Fruit fly (Drosophila melanogaster) whole organism, embryonic: ENCODE data around the gene Cyt-c-d.

Experiments
- Aef1 ChIP-seq: fragments of 200-800 bp; sonication (Bioruptor generic); IDR thresholded peaks from 3 replicates; pipeline ENCODE4 v1.3.6; 2022; ENCODE audit warnings: missing biosample characterization, missing genetic modification characterization
- Atf-2 ChIP-seq: fragments of 200-800 bp; sonication (Bioruptor generic); optimal IDR thresholded peaks from 2 replicates; lab custom pipeline; 2016; ENCODE audit warnings: missing biosample characterization, missing genetic modification characterization
- Atf3 ChIP-seq: fragments of 200-800 bp; sonication (Bioruptor generic); optimal IDR thresholded peaks from 3 replicates; lab custom pipeline; 2016; ENCODE audit warnings: missing biosample characterization, missing genetic modification characterization
- Blimp-1 ChIP-seq: fragments of 200-800 bp; sonication (Bioruptor generic); optimal IDR thresholded peaks from 3 replicates; lab custom pipeline; 2018; ENCODE audit warnings: missing biosample characterization, missing genetic modification characterization, mild to moderate bottlenecking, moderate library complexity, missing genetic modification reagents
- CG10565 ChIP-seq: fragments of 200-800 bp; sonication (Bioruptor generic); optimal IDR thresholded peaks from 3 replicates; lab custom pipeline; 2016; ENCODE audit warnings: missing biosample characterization, mild to moderate bottlenecking, missing genetic modification characterization
- CG11093 ChIP-seq: fragments of 200-800 bp; sonication (Bioruptor generic); IDR thresholded peaks from 3 replicates; pipeline ENCODE4 v1.3.6; 2022; ENCODE audit warnings: missing biosample characterization, missing genetic modification characterization
- CG13624 ChIP-seq: fragments of 200-800 bp; sonication (Bioruptor generic); optimal IDR thresholded peaks from 2 replicates; lab custom pipeline; 2016; ENCODE audit warnings: missing biosample characterization, missing genetic modification characterization
- CG15601 ChIP-seq: fragments of 200-800 bp; sonication (Bioruptor generic); optimal IDR thresholded peaks from 3 replicates; lab custom pipeline; 2019; ENCODE audit warnings: missing biosample characterization, mild to moderate bottlenecking, missing genetic modification characterization, moderate library complexity
- CG17829 ChIP-seq: fragments of 200-800 bp; optimal IDR thresholded peaks from 2 replicates; lab custom pipeline; 2019; ENCODE audit warnings: missing biosample characterization, mild to moderate bottlenecking, missing genetic modification characterization, moderate library complexity
- CG17912 ChIP-seq: fragments of 200-800 bp; sonication (Bioruptor generic); optimal IDR thresholded peaks from 2 replicates; lab custom pipeline; 2018; ENCODE audit warnings: missing biosample characterization, mild to moderate bottlenecking, missing genetic modification characterization
- CG2116 ChIP-seq: fragments of 200-800 bp; sonication (Bioruptor generic); optimal IDR thresholded peaks from 3 replicates; lab custom pipeline; 2018; ENCODE audit warnings: missing biosample characterization, mild to moderate bottlenecking, missing genetic modification characterization
- CG2129 ChIP-seq: fragments of 200-800 bp; sonication (Bioruptor generic); IDR thresholded peaks from 2 replicates; pipeline ENCODE4 v1.3.6; 2022; ENCODE audit warnings: missing biosample characterization, missing genetic modification characterization; ENCODE audit not compliant: partially characterized antibody
- CG2202 ChIP-seq: fragments of 200-800 bp; sonication (Bioruptor generic); optimal IDR thresholded peaks from 2 replicates; lab custom pipeline; 2018; ENCODE audit warnings: missing biosample characterization, mild to moderate bottlenecking, missing genetic modification characterization
- CG31441 ChIP-seq: fragments of 200-800 bp; sonication (Bioruptor generic); IDR thresholded peaks from 2 replicates; pipeline ENCODE4 v1.3.6; 2022; ENCODE audit warnings: missing biosample characterization, missing genetic modification characterization
- CG4617 ChIP-seq: fragments of 200-800 bp; sonication (Bioruptor generic); optimal IDR thresholded peaks from 3 replicates; lab custom pipeline; 2016; ENCODE audit warnings: missing biosample characterization, missing genetic modification characterization, borderline replicate concordance
- CG5953 ChIP-seq: fragments of 200-800 bp; sonication (Bioruptor generic); IDR thresholded peaks from 2 replicates; pipeline ENCODE4 v1.3.6; 2022; ENCODE audit warnings: missing biosample characterization, missing genetic modification characterization
- CG7357 ChIP-seq: fragments of 200-800 bp; sonication (Bioruptor generic); IDR thresholded peaks from 3 replicates; pipeline ENCODE4 v1.3.6; 2022; ENCODE audit warnings: missing biosample characterization, missing genetic modification characterization
- CG7745 ChIP-seq: fragments of 200-800 bp; sonication (Bioruptor generic); optimal IDR thresholded peaks from 2 replicates; lab custom pipeline; 2018; ENCODE audit warnings: missing biosample characterization, mild to moderate bottlenecking, missing genetic modification characterization, moderate library complexity
- Deaf1 ChIP-seq: fragments of 200-800 bp; optimal IDR thresholded peaks from 3 replicates; lab custom pipeline; 2019; ENCODE audit warnings: missing biosample characterization, mild to moderate bottlenecking, missing genetic modification characterization, moderate library complexity
- Doc2 ChIP-seq: fragments of 200-800 bp; sonication (Bioruptor generic); IDR thresholded peaks from 2 replicates; pipeline ENCODE4 v1.3.6; 2022; ENCODE audit warnings: missing biosample characterization, missing genetic modification characterization
- Eip74EF ChIP-seq, 2 experiments: fragments of 200-800 bp in 1 of 2; fragments of >200 bp in 1 of 2; sonication (Bioruptor generic) in 1 of 2; optimal IDR thresholded peaks; 2 replicates each; lab custom pipeline; 2017 to 2019; ENCODE audit warnings: missing biosample characterization in 2 of 2, missing genetic modification characterization in 2 of 2, mild to moderate bottlenecking in 1 of 2, moderate library complexity in 1 of 2
- H2.0 ChIP-seq: fragments of 200-800 bp; sonication (Bioruptor generic); IDR thresholded peaks from 2 replicates; pipeline ENCODE4 v1.3.6; 2022; ENCODE audit warnings: missing biosample characterization, missing genetic modification characterization
- HLH54F ChIP-seq: fragments of 200-800 bp; sonication (Bioruptor generic); optimal IDR thresholded peaks from 3 replicates; lab custom pipeline; 2016; ENCODE audit warnings: missing biosample characterization, missing genetic modification characterization
- Hr78 ChIP-seq, 2 experiments: fragments of 200-800 bp in 1 of 2; fragments of >200 bp in 1 of 2; sonication (Bioruptor generic) in 1 of 2; optimal IDR thresholded peaks; 2 replicates each; lab custom pipeline; 2017 to 2019; ENCODE audit warnings: missing biosample characterization in 2 of 2, missing genetic modification characterization in 2 of 2, mild to moderate bottlenecking in 1 of 2, moderate library complexity in 1 of 2
- Stat92E ChIP-seq, 3 experiments: fragments of >200 bp in 2 of 3; fragments of 200-800 bp in 1 of 3; sonication (Bioruptor generic) in 1 of 3; optimal IDR thresholded peaks; 2 replicates each; lab custom pipeline; 2017 to 2019; ENCODE audit warnings: missing biosample characterization in 3 of 3, missing genetic modification characterization in 3 of 3, mild to moderate bottlenecking in 1 of 3, moderate library complexity in 1 of 3
- Taf1 ChIP-seq: fragments of 200-800 bp; sonication (Bioruptor generic); IDR thresholded peaks from 2 replicates; pipeline ENCODE4 v1.3.6; 2022; ENCODE audit warnings: missing biosample characterization, missing genetic modification characterization
- al ChIP-seq: fragments of 200-800 bp; sonication (Bioruptor generic); IDR thresholded peaks from 2 replicates; pipeline ENCODE4 v1.3.6; 2022; ENCODE audit warnings: missing biosample characterization, missing genetic modification characterization
- aop ChIP-seq: fragments of 200-800 bp; sonication (Bioruptor generic); IDR thresholded peaks from 2 replicates; pipeline ENCODE4 v1.3.6; 2022; ENCODE audit warnings: missing biosample characterization, missing genetic modification characterization
- ara ChIP-seq: fragments of 200-800 bp; sonication (Bioruptor generic); IDR thresholded peaks from 2 replicates; pipeline ENCODE4 v1.3.6; 2022; ENCODE audit warnings: missing biosample characterization, missing genetic modification characterization
- bcd ChIP-seq: fragments of 200-800 bp; sonication (Bioruptor generic); optimal IDR thresholded peaks from 2 replicates; lab custom pipeline; 2017; ENCODE audit warnings: missing biosample characterization, mild to moderate bottlenecking, missing genetic modification characterization
- chn ChIP-seq: fragments of 200-800 bp; sonication (Bioruptor generic); optimal IDR thresholded peaks from 2 replicates; lab custom pipeline; 2016; ENCODE audit warnings: missing biosample characterization, missing genetic modification characterization
- crol ChIP-seq: fragments of 200-800 bp; sonication (Bioruptor generic); IDR thresholded peaks from 2 replicates; pipeline ENCODE4 v1.3.6; 2022; ENCODE audit warnings: missing biosample characterization, missing genetic modification characterization
- crp ChIP-seq, 2 experiments: fragments of 200-800 bp; sonication (Bioruptor generic); optimal IDR thresholded peaks; 2 replicates in 1 of 2; 3 replicates in 1 of 2; lab custom pipeline; 2017; ENCODE audit warnings: missing biosample characterization in 2 of 2, missing genetic modification characterization in 2 of 2, mild to moderate bottlenecking in 1 of 2, moderate library complexity in 1 of 2
- dmrt11E ChIP-seq: fragments of 200-800 bp; sonication (Bioruptor generic); optimal IDR thresholded peaks from 3 replicates; lab custom pipeline; 2018; ENCODE audit warnings: missing biosample characterization, mild to moderate bottlenecking, missing genetic modification characterization, moderate library complexity
- dysf ChIP-seq: fragments of 200-800 bp; sonication (Bioruptor generic); IDR thresholded peaks from 3 replicates; pipeline ENCODE4 v1.3.6; 2022; ENCODE audit warnings: missing biosample characterization, missing genetic modification characterization
- ems ChIP-seq: fragments of 200-800 bp; sonication (Bioruptor generic); optimal IDR thresholded peaks from 3 replicates; lab custom pipeline; 2016; ENCODE audit warnings: missing biosample characterization, missing genetic modification characterization
- gcm2 ChIP-seq: fragments of 200-800 bp; sonication (Bioruptor generic); optimal IDR thresholded peaks from 2 replicates; lab custom pipeline; 2016; ENCODE audit warnings: missing biosample characterization, missing genetic modification characterization
- gfzf ChIP-seq: fragments of 200-800 bp; sonication (Bioruptor generic); optimal IDR thresholded peaks from 2 replicates; lab custom pipeline; 2016; ENCODE audit warnings: missing biosample characterization, mild to moderate bottlenecking, missing genetic modification characterization, moderate library complexity
- gt ChIP-seq: fragments of 200-800 bp; sonication (Bioruptor generic); IDR thresholded peaks from 2 replicates; pipeline ENCODE4 v1.3.6; 2022; ENCODE audit warnings: missing biosample characterization, missing genetic modification characterization
- ind ChIP-seq: fragments of 200-800 bp; sonication (Bioruptor generic); optimal IDR thresholded peaks from 3 replicates; lab custom pipeline; 2016; ENCODE audit warnings: missing biosample characterization, missing genetic modification characterization
- p53 ChIP-seq: fragments of 200-800 bp; sonication (Bioruptor generic); optimal IDR thresholded peaks from 2 replicates; lab custom pipeline; 2016; ENCODE audit warnings: missing biosample characterization, missing genetic modification characterization
- sc ChIP-seq, 3 experiments: fragments of >200 bp in 2 of 3; fragments of 200-800 bp in 1 of 3; sonication (Bioruptor generic) in 1 of 3; optimal IDR thresholded peaks; 2 replicates in 2 of 3; 3 replicates in 1 of 3; lab custom pipeline; 2017; ENCODE audit warnings: mild to moderate bottlenecking in 1 of 3, missing biosample characterization in 1 of 3, missing genetic modification characterization in 1 of 3, missing genetic modification reagents in 1 of 3
- wek ChIP-seq: fragments of 200-800 bp; sonication (Bioruptor generic); optimal IDR thresholded peaks from 3 replicates; lab custom pipeline; 2018; ENCODE audit warnings: missing biosample characterization, mild to moderate bottlenecking, missing genetic modification characterization, moderate library complexity

Cyt-c-d gene

DNA sequence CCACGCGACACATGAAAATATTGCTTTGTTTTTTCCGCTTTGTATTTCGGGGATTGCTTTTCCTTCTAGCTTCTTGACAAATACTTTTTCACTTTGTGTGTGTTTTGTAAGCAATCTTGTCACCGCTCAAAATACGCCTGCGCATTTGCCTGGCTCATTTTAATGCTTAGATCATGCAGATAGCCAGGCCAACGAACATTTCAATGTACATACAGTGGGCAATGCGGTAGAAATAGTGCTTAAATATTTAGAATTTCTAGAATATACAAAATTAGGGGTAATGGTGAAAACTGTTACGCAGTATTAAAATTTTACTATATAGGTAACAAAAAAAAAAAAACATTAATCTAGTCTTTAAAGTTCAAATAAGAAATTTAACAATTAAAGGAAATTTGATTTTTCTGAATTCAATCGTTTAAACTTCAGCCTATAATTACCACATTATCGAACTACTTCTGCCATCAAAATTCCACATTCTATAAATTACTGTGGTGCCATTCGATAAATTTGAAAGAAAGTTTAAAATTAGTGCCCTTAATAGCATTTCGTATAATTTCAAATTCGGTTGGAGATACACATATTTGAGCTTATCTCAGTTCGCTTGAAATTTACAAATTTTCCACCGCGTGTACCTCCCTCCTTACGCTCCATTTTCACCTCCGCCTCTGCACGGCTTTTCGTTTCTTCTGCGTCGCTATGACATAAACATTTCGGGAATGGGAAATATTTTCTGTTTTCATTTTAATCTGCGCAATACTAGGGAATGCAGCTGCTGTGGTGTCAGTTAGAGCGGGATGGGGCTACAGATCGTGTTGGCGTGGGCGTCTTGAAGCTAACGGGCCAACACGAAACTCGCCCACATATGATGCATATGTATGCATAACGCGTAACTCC, 8.6 kb upstream of the Cyt-c-d start (continued):
- no peak for TF ChIP-seq ara (GFP tag; lab: Robert Waterston, UW)
- no peak for TF ChIP-seq CG2129 (GFP tag; lab: Robert Waterston, UW)
- no peak for TF ChIP-seq sc (optimal IDR thresholded peaks at IDR 0.05; lab: Kevin White, UChicago)
- TF ChIP-seq sc (GFP tag; optimal IDR thresholded peaks at IDR 0.05; lab: Kevin White, UChicago), result no peak
- TF ChIP-seq CG17912, result no peak
- TF ChIP-seq Aef1 (GFP tag; lab: Robert Waterston, UW), result peak; percentile 35; the same call in 2 of the 3 replicates
- no peak for TF ChIP-seq CG5953 (GFP tag; lab: Robert Waterston, UW)
- TF ChIP-seq dmrt11E (tag; lab: Kevin White, UChicago), result no peak
- no peak for TF ChIP-seq Eip74EF (GFP tag; optimal IDR thresholded peaks at IDR 0.05; lab: Kevin White, UChicago)
- no peak for TF ChIP-seq ind (GFP tag; lab: Kevin White, UChicago)
- no peak for TF ChIP-seq CG11093 (GFP tag; lab: Robert Waterston, UW)
- no peak for TF ChIP-seq ems (GFP tag; lab: Kevin White, UChicago)
- no peak for TF ChIP-seq Blimp-1 (GFP tag; lab: Kevin White, UChicago)
- no peak for TF ChIP-seq bcd
- TF ChIP-seq HLH54F (GFP tag; lab: Kevin White, UChicago), result peak; percentile 21
- TF ChIP-seq H2.0 (GFP tag; lab: Robert Waterston, UW), result no peak
- TF ChIP-seq Atf3 (GFP tag; lab: Kevin White, UChicago), result no peak
- TF ChIP-seq gcm2 (GFP tag; lab: Kevin White, UChicago), result no peak
- TF ChIP-seq gfzf (GFP tag; lab: Kevin White, UChicago), result no peak
- TF ChIP-seq CG17829 (tag; lab: Kevin White, UChicago), result no peak
- peak; percentile 2 for TF ChIP-seq Atf-2 (GFP tag; lab: Kevin White, UChicago)
- TF ChIP-seq CG4617, result no peak
- TF ChIP-seq CG13624 (GFP tag; lab: Kevin White, UChicago), result peak; percentile 37
- TF ChIP-seq CG2116 (GFP tag; lab: Kevin White, UChicago), result no peak
- peak; percentile 48; the same call in 1 of the 2 replicates for TF ChIP-seq crol (GFP tag; lab: Robert Waterston, UW)
- TF ChIP-seq CG15601 (tag; lab: Kevin White, UChicago), result no peak
- TF ChIP-seq CG7745 (tag; lab: Kevin White, UChicago), result no peak
- TF ChIP-seq crp (GFP tag; optimal IDR thresholded peaks at IDR 0.05; lab: Kevin White, UChicago), result no peak
- TF ChIP-seq CG7357, result no peak
- TF ChIP-seq aop (GFP tag; lab: Robert Waterston, UW), result no peak
- TF ChIP-seq Taf1, result no peak
- TF ChIP-seq Doc2 (GFP tag; lab: Robert Waterston, UW), result no peak
- TF ChIP-seq Hr78 (GFP tag; optimal IDR thresholded peaks at IDR 0.05; lab: Kevin White, UChicago), result no peak
- no peak for TF ChIP-seq p53 (GFP tag; lab: Kevin White, UChicago)
- no peak for TF ChIP-seq gt
- TF ChIP-seq Stat92E (GFP tag; optimal IDR thresholded peaks at IDR 0.05; lab: Kevin White, UChicago), result peak in 1 of 3 experiments; percentile 1
- TF ChIP-seq CG31441 (GFP tag; lab: Robert Waterston, UW), result no peak
- no peak for TF ChIP-seq CG2202 (tag; lab: Kevin White, UChicago)
- TF ChIP-seq Deaf1, result no peak
- 0 out of 3 replicates have a peak, but pooled peaks have one; percentile 35 for TF ChIP-seq dysf (GFP tag; lab: Robert Waterston, UW)
- TF ChIP-seq CG10565, result no peak
- TF ChIP-seq al, result no peak
- no peak for TF ChIP-seq wek (GFP tag; lab: Kevin White, UChicago)
- TF ChIP-seq chn (GFP tag; lab: Kevin White, UChicago), result no peak
- TF ChIP-seq, all 482 proteins: peak for 75
